Worm (Caenorhabditis elegans) whole organism, midembryonic: ENCODE data around the gene F41F3.9.
A peak's percentile ranks its signal among the peaks of the same experiment; 100 is the strongest.

Experiments used
- T22C8.4 ChIP-seq: fragments of 200-800 bp; sonication (Bioruptor generic); IDR thresholded peaks from 2 replicates; pipeline ENCODE4 v1.3.6; 2022; ENCODE audit warnings: missing genetic modification characterization, missing compliant biosample characterization
- cog-1 ChIP-seq: sonication (generic microtip); optimal IDR thresholded peaks from 2 replicates; lab custom pipeline; 2016; ENCODE audit warnings: missing genetic modification characterization, missing compliant biosample characterization
- flt-1 ChIP-seq: fragments of 200-800 bp; sonication (Bioruptor generic); IDR thresholded peaks from 2 replicates; pipeline ENCODE4 v1.3.6; 2022; ENCODE audit warnings: missing genetic modification characterization, missing compliant biosample characterization
- klf-2 ChIP-seq: fragments of 200-800 bp; sonication (Bioruptor generic); conservative IDR thresholded peaks from 2 replicates; pipeline ENCODE4 v1.3.6; 2022; ENCODE audit warnings: missing genetic modification reagents, missing genetic modification characterization, missing compliant biosample characterization
- med-1 ChIP-seq: sonication (generic microtip); optimal IDR thresholded peaks from 2 replicates; lab custom pipeline; 2017; ENCODE audit warnings: missing genetic modification characterization, mild to moderate bottlenecking, missing compliant biosample characterization, antibody characterized with exemption, missing genetic modification reagents; ENCODE audit not compliant: insufficient read depth
- ref-1 ChIP-seq: fragments of 200-800 bp; sonication (Bioruptor generic); conservative IDR thresholded peaks from 2 replicates; pipeline ENCODE4 v1.3.6; 2022; ENCODE audit warnings: missing genetic modification reagents, missing genetic modification characterization, missing compliant biosample characterization
- tab-1 ChIP-seq: fragments of 200-800 bp; sonication (Bioruptor generic); IDR thresholded peaks from 2 replicates; pipeline ENCODE4 v1.3.6; 2022; ENCODE audit warnings: missing genetic modification characterization, missing compliant biosample characterization
- ztf-23 ChIP-seq: fragments of 200-800 bp; sonication (Bioruptor generic); IDR thresholded peaks from 2 replicates; pipeline ENCODE4 v1.3.6; 2022; ENCODE audit warnings: missing genetic modification reagents, missing genetic modification characterization, missing compliant biosample characterization
- ztf-29 ChIP-seq: fragments of 200-800 bp; sonication (Bioruptor generic); IDR thresholded peaks from 2 replicates; pipeline ENCODE4 v1.3.6; 2022; ENCODE audit warnings: missing genetic modification reagents, missing genetic modification characterization, missing compliant biosample characterization

The F41F3.9 gene

DNA sequence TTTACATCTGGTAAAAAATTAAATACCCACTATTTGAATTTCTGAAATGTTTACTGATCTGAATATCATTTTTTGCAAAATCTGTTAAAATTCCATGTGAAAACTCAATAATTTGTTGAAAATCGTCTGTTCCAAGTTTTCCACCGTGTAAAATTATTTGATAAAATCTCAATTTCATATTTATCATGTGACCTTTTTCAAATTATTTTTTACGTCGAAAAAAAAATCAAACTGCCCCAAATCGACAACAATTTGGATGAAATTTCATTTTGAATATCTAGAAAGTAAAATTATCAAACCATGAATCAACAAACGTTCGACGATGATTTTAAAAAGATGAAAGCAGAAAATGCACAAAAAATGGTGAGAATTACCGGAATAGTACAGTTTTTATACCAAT lies at the start of gene F41F3.9:
Gene F41F3.9 (plus strand): TSS at position 301 of the 400 bp plus-strand sequence.
- no peak for TF ChIP-seq tab-1 (GFP tag; lab: Robert Waterston, UW)
- no peak for TF ChIP-seq ref-1 (GFP tag; lab: Robert Waterston, UW)
- TF ChIP-seq ztf-29 (GFP tag; lab: Robert Waterston, UW), result no peak
- no peak for TF ChIP-seq T22C8.4 (GFP tag; lab: Robert Waterston, UW)
- TF ChIP-seq cog-1 (tag; lab: Kevin White, UChicago), result no peak
- TF ChIP-seq flt-1, result no peak
- TF ChIP-seq ztf-23 (GFP tag; lab: Robert Waterston, UW), result no peak
- TF ChIP-seq klf-2 (GFP tag; lab: Robert Waterston, UW), result no peak

DNA sequence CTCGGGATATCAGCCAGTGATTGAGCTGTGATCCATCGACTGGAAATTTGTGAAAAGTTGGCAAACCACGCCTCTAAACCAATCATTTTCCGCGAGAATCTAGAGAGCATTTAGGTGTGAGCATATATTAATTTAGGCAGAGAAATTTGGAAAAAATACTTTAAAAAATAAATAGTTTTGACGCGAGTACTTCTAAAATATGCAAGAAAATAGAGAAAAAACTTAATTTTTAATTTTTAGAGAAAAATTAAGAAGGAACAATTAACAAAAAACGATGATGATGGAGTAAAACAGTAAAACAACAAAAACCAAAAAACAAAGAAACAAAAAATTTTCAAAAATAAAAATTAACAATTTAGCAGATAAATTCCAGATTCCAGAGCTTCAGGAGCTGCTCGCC lies 48.4 kb upstream of the F41F3.9 start, which contains the start of gene txt-6:
Gene txt-6 (minus strand): TSS at position 101 of the 400 bp plus-strand sequence.
- TF ChIP-seq ztf-29 (GFP tag; lab: Robert Waterston, UW) (no peak), flt-1 (no peak), tab-1 (GFP tag; lab: Robert Waterston, UW) (no peak), med-1 (GFP tag; lab: Kevin White, UChicago) (no peak), ztf-23 (GFP tag; lab: Robert Waterston, UW) (no peak), klf-2 (GFP tag; lab: Robert Waterston, UW) (no peak), T22C8.4 (GFP tag; lab: Robert Waterston, UW) (no peak), cog-1 (tag; lab: Kevin White, UChicago) (no peak), ref-1 (GFP tag; lab: Robert Waterston, UW) (no peak)

DNA sequence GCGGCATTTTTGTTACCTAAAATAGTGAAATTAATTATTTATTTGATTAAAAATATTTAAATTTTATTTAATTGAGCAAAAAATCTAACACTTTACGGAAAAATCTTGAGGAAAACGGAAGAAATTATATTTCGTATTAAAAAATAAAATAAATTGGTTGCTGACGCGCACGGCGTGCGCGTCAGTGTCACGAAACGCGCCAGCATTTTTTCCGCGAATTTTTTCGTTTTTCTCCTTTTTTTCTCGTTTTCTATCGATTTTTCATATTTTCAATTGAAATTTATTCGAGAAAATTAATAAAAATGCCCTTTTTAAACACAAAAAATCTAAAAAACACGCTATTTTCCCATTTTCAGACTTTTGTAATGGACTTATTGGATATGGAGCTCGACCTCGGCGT lies 39.5 kb upstream of the F41F3.9 start, which contains the start of the genes Y61A9LA.10 and F54D11.4:
Gene Y61A9LA.10 (minus strand): TSS at position 16 of the 400 bp plus-strand sequence.
Gene F54D11.4 (plus strand): TSS at position 350 of the 400 bp plus-strand sequence.
- TF ChIP-seq klf-2 (GFP tag; lab: Robert Waterston, UW), result 0 out of 2 replicates have a peak, but pooled peaks have one; percentile 8
- no peak for TF ChIP-seq tab-1 (GFP tag; lab: Robert Waterston, UW)
- TF ChIP-seq med-1 (GFP tag; lab: Kevin White, UChicago), result no peak

DNA sequence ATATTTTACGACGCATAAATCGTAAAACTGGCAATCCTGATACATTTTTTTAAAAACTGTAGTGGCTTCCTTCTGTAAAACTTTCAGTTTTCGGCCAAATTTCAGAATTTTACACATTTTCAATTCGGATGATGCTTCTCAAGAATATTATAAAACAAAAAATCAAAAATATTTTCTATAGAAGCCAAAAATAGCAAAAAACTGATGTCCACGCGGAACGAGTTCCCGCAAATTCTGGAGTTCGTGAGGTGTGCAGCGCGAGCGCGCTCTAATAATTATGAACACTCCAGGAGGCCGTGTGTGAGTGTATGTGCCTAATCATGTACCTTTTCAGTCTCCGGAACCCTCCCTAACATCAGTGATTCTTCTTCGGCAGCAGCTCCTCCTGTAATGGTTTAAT lies 38.0 kb upstream of the F41F3.9 start, which contains the start of gene sumv-2:
Gene sumv-2 (plus strand): TSS at position 301 of the 400 bp plus-strand sequence.
- no peak for TF ChIP-seq cog-1 (tag; lab: Kevin White, UChicago)
- TF ChIP-seq med-1 (GFP tag; lab: Kevin White, UChicago), result no peak
- TF ChIP-seq ref-1 (GFP tag; lab: Robert Waterston, UW), result no peak
- TF ChIP-seq flt-1, result no peak
- no peak for TF ChIP-seq ztf-23 (GFP tag; lab: Robert Waterston, UW)
- TF ChIP-seq tab-1 (GFP tag; lab: Robert Waterston, UW), result no peak
- TF ChIP-seq T22C8.4 (GFP tag; lab: Robert Waterston, UW), result no peak
- no peak for TF ChIP-seq klf-2 (GFP tag; lab: Robert Waterston, UW)

DNA sequence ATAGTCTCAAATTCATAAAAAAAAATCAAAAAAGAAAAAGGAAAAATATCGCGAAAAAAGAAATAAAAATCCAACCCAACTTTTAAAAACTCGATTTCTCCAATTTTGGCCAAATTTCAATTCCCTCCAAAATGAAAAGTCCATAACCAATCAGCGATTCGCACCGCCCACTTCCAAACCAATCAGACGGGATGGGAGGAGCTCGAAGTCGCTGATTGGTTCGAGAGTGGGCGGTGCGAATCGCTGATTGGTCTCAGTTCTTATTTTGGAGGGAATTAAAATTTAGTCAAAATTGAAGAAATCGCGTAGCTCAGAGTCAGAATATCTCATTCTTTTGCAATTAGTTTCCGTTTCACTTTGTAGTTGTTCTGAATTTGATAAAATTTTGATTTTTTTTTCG lies 31.7 kb upstream of the F41F3.9 start:
- TF ChIP-seq klf-2 (GFP tag; lab: Robert Waterston, UW) (no peak), ztf-23 (GFP tag; lab: Robert Waterston, UW) (no peak), ztf-29 (GFP tag; lab: Robert Waterston, UW) (no peak), tab-1 (GFP tag; lab: Robert Waterston, UW) (no peak), flt-1 (no peak)

DNA sequence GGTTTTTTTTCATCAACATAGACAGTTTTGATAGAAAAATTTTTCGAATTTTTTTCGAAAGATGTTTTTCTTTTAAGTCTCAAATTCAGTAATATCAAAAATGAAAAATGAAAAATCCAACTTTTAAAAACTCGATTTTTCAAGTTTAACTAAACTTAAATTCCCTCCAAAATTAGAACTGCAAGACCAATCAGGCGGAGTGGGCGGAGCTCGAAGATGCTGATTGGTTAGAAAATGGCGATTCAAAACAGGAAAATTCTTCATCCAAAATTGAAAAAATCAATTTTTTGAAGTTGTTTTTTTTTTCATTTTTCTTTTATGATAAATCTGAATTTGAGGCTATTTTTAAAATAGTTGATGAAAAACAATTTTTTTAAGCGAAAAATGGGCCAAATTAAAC lies 30.6 kb upstream of the F41F3.9 start:
- TF ChIP-seq med-1 (GFP tag; lab: Kevin White, UChicago), result no peak
- no peak for TF ChIP-seq ref-1 (GFP tag; lab: Robert Waterston, UW)
- TF ChIP-seq flt-1, result no peak
- TF ChIP-seq T22C8.4 (GFP tag; lab: Robert Waterston, UW), result no peak
- no peak for TF ChIP-seq ztf-29 (GFP tag; lab: Robert Waterston, UW)
- no peak for TF ChIP-seq ztf-23 (GFP tag; lab: Robert Waterston, UW)
- no peak for TF ChIP-seq klf-2 (GFP tag; lab: Robert Waterston, UW)
- TF ChIP-seq cog-1 (tag; lab: Kevin White, UChicago), result no peak
- TF ChIP-seq tab-1 (GFP tag; lab: Robert Waterston, UW), result no peak

DNA sequence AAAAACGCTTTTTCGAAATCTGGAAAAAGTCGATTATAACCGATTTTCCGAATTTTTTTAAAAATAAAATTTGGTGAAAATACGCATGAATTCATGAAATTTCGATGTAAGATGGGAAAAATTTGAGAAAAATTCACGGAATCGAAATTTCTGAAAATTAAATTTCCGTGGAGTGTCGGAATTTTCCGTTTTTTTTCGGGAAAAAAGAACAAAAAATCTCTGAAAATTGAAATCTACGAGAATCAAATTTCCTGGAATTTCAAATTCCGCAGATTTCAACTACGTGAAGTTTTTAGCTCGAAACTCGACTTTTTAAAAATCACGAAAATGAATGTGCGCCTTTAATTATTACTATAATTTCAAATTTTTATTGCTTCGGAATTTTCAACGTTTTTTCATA lies 28.9 kb upstream of the F41F3.9 start:
- TF ChIP-seq T22C8.4 (GFP tag; lab: Robert Waterston, UW), result no peak
- no peak for TF ChIP-seq cog-1 (tag; lab: Kevin White, UChicago)
- no peak for TF ChIP-seq flt-1
- TF ChIP-seq klf-2 (GFP tag; lab: Robert Waterston, UW), result no peak
- no peak for TF ChIP-seq tab-1 (GFP tag; lab: Robert Waterston, UW)
- TF ChIP-seq ztf-23 (GFP tag; lab: Robert Waterston, UW), result no peak
- TF ChIP-seq ref-1 (GFP tag; lab: Robert Waterston, UW), result no peak
- TF ChIP-seq med-1 (GFP tag; lab: Kevin White, UChicago), result no peak
- no peak for TF ChIP-seq ztf-29 (GFP tag; lab: Robert Waterston, UW)

DNA sequence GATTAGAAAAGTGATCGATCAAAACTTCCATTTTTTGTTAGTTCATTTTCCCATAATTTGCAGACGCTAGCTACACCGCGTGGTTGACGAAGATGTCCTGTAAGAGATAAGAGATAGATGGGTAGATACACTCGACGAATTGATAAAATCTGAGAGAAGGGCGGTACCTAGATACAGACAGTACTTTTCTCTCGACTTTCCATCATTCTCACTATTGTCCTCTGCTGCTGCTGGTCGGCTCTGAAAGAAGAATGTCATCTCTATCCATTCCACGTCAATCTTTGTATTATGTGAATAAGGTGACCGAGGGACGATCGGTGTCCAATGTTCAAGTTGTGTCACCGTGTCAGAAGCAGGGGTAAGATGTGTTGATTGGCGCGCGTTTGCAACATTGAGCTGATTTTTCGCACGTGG lies 26.8 kb upstream of the F41F3.9 start, which contains the start of gene pmt-2:
Gene pmt-2 (plus strand): TSS at position 64 of the 414 bp plus-strand sequence.
- no peak for TF ChIP-seq med-1 (GFP tag; lab: Kevin White, UChicago)
- TF ChIP-seq cog-1 (tag; lab: Kevin White, UChicago), result no peak
- no peak for TF ChIP-seq ztf-29 (GFP tag; lab: Robert Waterston, UW)
- TF ChIP-seq klf-2 (GFP tag; lab: Robert Waterston, UW), result no peak
- no peak for TF ChIP-seq ref-1 (GFP tag; lab: Robert Waterston, UW)
- no peak for TF ChIP-seq flt-1
- TF ChIP-seq T22C8.4 (GFP tag; lab: Robert Waterston, UW), result no peak
- TF ChIP-seq ztf-23 (GFP tag; lab: Robert Waterston, UW), result no peak
- no peak for TF ChIP-seq tab-1 (GFP tag; lab: Robert Waterston, UW)

DNA sequence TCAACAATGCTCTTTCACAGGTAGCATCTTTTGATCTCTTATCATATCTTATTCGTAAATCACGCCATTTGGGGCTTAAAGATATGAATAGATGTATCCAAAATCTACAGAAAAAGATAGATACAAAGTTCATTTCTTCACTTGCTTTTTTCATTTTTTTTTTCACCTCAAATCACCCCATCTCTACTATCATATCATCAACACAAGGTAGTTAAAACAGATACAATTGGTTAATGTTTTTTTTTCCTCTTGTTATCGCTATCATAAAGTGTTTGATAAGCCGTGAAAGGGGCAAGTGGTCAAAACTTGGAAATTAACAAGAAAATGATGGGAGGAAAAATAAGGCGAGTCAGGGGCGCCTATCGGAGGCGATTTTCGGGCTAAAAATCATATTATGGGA lies 25.0 kb upstream of the F41F3.9 start:
- TF ChIP-seq tab-1 (GFP tag; lab: Robert Waterston, UW) (no peak), med-1 (GFP tag; lab: Kevin White, UChicago) (no peak), ztf-29 (GFP tag; lab: Robert Waterston, UW) (no peak), flt-1 (no peak), T22C8.4 (GFP tag; lab: Robert Waterston, UW) (no peak), klf-2 (GFP tag; lab: Robert Waterston, UW) (no peak), cog-1 (tag; lab: Kevin White, UChicago) (no peak), ref-1 (GFP tag; lab: Robert Waterston, UW) (no peak), ztf-23 (GFP tag; lab: Robert Waterston, UW) (no peak)
